Worm (Caenorhabditis elegans): ENCODE data around the gene T24C4.3.

Gene T24C4.3

ce11 chrIII:900134-900533 lies 27.9 kb upstream of the T24C4.3 start:
- no peak for TF ChIP-seq klf-2 (GFP tag; conservative IDR thresholded peaks at IDR 0.05)
- TF ChIP-seq ztf-23 (GFP tag; IDR thresholded peaks at IDR 0.05), result no peak
- TF ChIP-seq ref-1 (GFP tag; conservative IDR thresholded peaks at IDR 0.05), result no peak
- TF ChIP-seq flt-1 (GFP tag; IDR thresholded peaks at IDR 0.05), result no peak
- no peak for TF ChIP-seq cog-1 (tag; optimal IDR thresholded peaks at IDR 0.05)
- no peak for TF ChIP-seq tab-1 (GFP tag; IDR thresholded peaks at IDR 0.05)

- TF ChIP-seq ref-1 (GFP tag; conservative IDR thresholded peaks at IDR 0.05) (no peak), cog-1 (tag; optimal IDR thresholded peaks at IDR 0.05) (no peak), tab-1 (GFP tag; IDR thresholded peaks at IDR 0.05) (no peak), T22C8.4 (GFP tag; IDR thresholded peaks at IDR 0.05) (no peak), klf-2 (GFP tag; conservative IDR thresholded peaks at IDR 0.05) (no peak), flt-1 (GFP tag; IDR thresholded peaks at IDR 0.05) (no peak), med-1 (GFP tag; optimal IDR thresholded peaks at IDR 0.05; ENCODE audit: insufficient read depth) (no peak)
Observed at ce11 chrIII:896904-897303, 24.6 kb upstream of the T24C4.3 start.

- TF ChIP-seq med-1 (GFP tag; optimal IDR thresholded peaks at IDR 0.05; ENCODE audit: insufficient read depth) (no peak), T22C8.4 (GFP tag; IDR thresholded peaks at IDR 0.05) (no peak), tab-1 (GFP tag; IDR thresholded peaks at IDR 0.05) (no peak), ztf-29 (GFP tag; IDR thresholded peaks at IDR 0.05) (no peak), ref-1 (GFP tag; conservative IDR thresholded peaks at IDR 0.05) (no peak)
Observed at ce11 chrIII:895525-895924, 23.3 kb upstream of the T24C4.3 start, which contains the start of the genes ztf-18 and F23H11.2. TSS of gene ztf-18 (minus strand) at chrIII:895712. TSS of gene F23H11.2 (plus strand) at chrIII:895747.

- TF ChIP-seq ztf-29 (GFP tag; IDR thresholded peaks at IDR 0.05) (no peak), T22C8.4 (GFP tag; IDR thresholded peaks at IDR 0.05) (no peak)
Observed at ce11 chrIII:891014-891413, 18.7 kb upstream of the T24C4.3 start, which contains the start of gene T24C4.10. TSS of gene T24C4.10 (minus strand) at chrIII:891243.

ce11 chrIII:888983-889549 lies 16.8 kb upstream of the T24C4.3 start:
- TF ChIP-seq ztf-29 (GFP tag; IDR thresholded peaks at IDR 0.05), result no peak

- TF ChIP-seq cog-1 (tag; optimal IDR thresholded peaks at IDR 0.05) (peak; percentile 75), tab-1 (GFP tag; IDR thresholded peaks at IDR 0.05) (no peak), T22C8.4 (GFP tag; IDR thresholded peaks at IDR 0.05) (peak; percentile 90), med-1 (GFP tag; optimal IDR thresholded peaks at IDR 0.05; ENCODE audit: insufficient read depth) (no peak), flt-1 (GFP tag; IDR thresholded peaks at IDR 0.05) (0 out of 2 replicates have a peak, but pooled peaks have one; percentile 34), klf-2 (GFP tag; conservative IDR thresholded peaks at IDR 0.05) (no peak), ztf-29 (GFP tag; IDR thresholded peaks at IDR 0.05) (no peak), ztf-23 (GFP tag; IDR thresholded peaks at IDR 0.05) (no peak), ref-1 (GFP tag; conservative IDR thresholded peaks at IDR 0.05) (no peak)
Observed at ce11 chrIII:887874-888299, 15.6 kb upstream of the T24C4.3 start.

- no peak for TF ChIP-seq cog-1 (tag; optimal IDR thresholded peaks at IDR 0.05)
- TF ChIP-seq ztf-29 (GFP tag; IDR thresholded peaks at IDR 0.05), result no peak
- TF ChIP-seq tab-1 (GFP tag; IDR thresholded peaks at IDR 0.05), result no peak
- no peak for TF ChIP-seq ref-1 (GFP tag; conservative IDR thresholded peaks at IDR 0.05)
- TF ChIP-seq T22C8.4 (GFP tag; IDR thresholded peaks at IDR 0.05), result no peak
- no peak for TF ChIP-seq med-1 (GFP tag; optimal IDR thresholded peaks at IDR 0.05; ENCODE audit: insufficient read depth)
- no peak for TF ChIP-seq ztf-23 (GFP tag; IDR thresholded peaks at IDR 0.05)
- no peak for TF ChIP-seq klf-2 (GFP tag; conservative IDR thresholded peaks at IDR 0.05)
- TF ChIP-seq flt-1 (GFP tag; IDR thresholded peaks at IDR 0.05), result no peak
Observed at ce11 chrIII:886726-887125, 14.5 kb upstream of the T24C4.3 start, which contains the start of gene zer-1. TSS of gene zer-1 (minus strand) at chrIII:886793.

- TF ChIP-seq ref-1 (GFP tag; conservative IDR thresholded peaks at IDR 0.05), result no peak
- TF ChIP-seq med-1 (GFP tag; optimal IDR thresholded peaks at IDR 0.05; ENCODE audit: insufficient read depth), result no peak
- no peak for TF ChIP-seq klf-2 (GFP tag; conservative IDR thresholded peaks at IDR 0.05)
- TF ChIP-seq flt-1 (GFP tag; IDR thresholded peaks at IDR 0.05), result no peak
- TF ChIP-seq tab-1 (GFP tag; IDR thresholded peaks at IDR 0.05), result no peak
- no peak for TF ChIP-seq T22C8.4 (GFP tag; IDR thresholded peaks at IDR 0.05)
- TF ChIP-seq ztf-23 (GFP tag; IDR thresholded peaks at IDR 0.05), result no peak
- no peak for TF ChIP-seq cog-1 (tag; optimal IDR thresholded peaks at IDR 0.05)
- TF ChIP-seq ztf-29 (GFP tag; IDR thresholded peaks at IDR 0.05), result no peak
Observed at ce11 chrIII:883595-883994, 11.3 kb upstream of the T24C4.3 start.

- no peak for TF ChIP-seq ref-1 (GFP tag; conservative IDR thresholded peaks at IDR 0.05)
- no peak for TF ChIP-seq tab-1 (GFP tag; IDR thresholded peaks at IDR 0.05)
- no peak for TF ChIP-seq T22C8.4 (GFP tag; IDR thresholded peaks at IDR 0.05)
- no peak for TF ChIP-seq flt-1 (GFP tag; IDR thresholded peaks at IDR 0.05)
- no peak for TF ChIP-seq cog-1 (tag; optimal IDR thresholded peaks at IDR 0.05)
- no peak for TF ChIP-seq ztf-29 (GFP tag; IDR thresholded peaks at IDR 0.05)
- no peak for TF ChIP-seq ztf-23 (GFP tag; IDR thresholded peaks at IDR 0.05)
- TF ChIP-seq med-1 (GFP tag; optimal IDR thresholded peaks at IDR 0.05; ENCODE audit: insufficient read depth), result no peak
- TF ChIP-seq klf-2 (GFP tag; conservative IDR thresholded peaks at IDR 0.05), result no peak
Observed at ce11 chrIII:881460-881859, 9.2 kb upstream of the T24C4.3 start.

ce11 chrIII:880840-881239 lies 8.6 kb upstream of the T24C4.3 start:
- no peak for TF ChIP-seq flt-1 (GFP tag; IDR thresholded peaks at IDR 0.05)
- TF ChIP-seq T22C8.4 (GFP tag; IDR thresholded peaks at IDR 0.05), result no peak
- TF ChIP-seq ref-1 (GFP tag; conservative IDR thresholded peaks at IDR 0.05), result no peak
- no peak for TF ChIP-seq ztf-29 (GFP tag; IDR thresholded peaks at IDR 0.05)
- no peak for TF ChIP-seq cog-1 (tag; optimal IDR thresholded peaks at IDR 0.05)
- TF ChIP-seq ztf-23 (GFP tag; IDR thresholded peaks at IDR 0.05), result no peak
- TF ChIP-seq med-1 (GFP tag; optimal IDR thresholded peaks at IDR 0.05; ENCODE audit: insufficient read depth), result no peak
- TF ChIP-seq tab-1 (GFP tag; IDR thresholded peaks at IDR 0.05), result no peak
- no peak for TF ChIP-seq klf-2 (GFP tag; conservative IDR thresholded peaks at IDR 0.05)

All from whole organism, midembryonic.